Fruit fly (Drosophila melanogaster) whole organism, embryonic: ENCODE measurements around the gene UBL3.

ENCODE experiments used
- Ada2b ChIP-seq: fragments of 200-800 bp; sonication (Bioruptor generic); IDR thresholded peaks from 2 replicates; pipeline ENCODE4 v1.3.6; 2022; ENCODE audit warnings: missing biosample characterization, missing genetic modification characterization
- CG10565 ChIP-seq: fragments of 200-800 bp; sonication (Bioruptor generic); optimal IDR thresholded peaks from 3 replicates; lab custom pipeline; 2016; ENCODE audit warnings: missing biosample characterization, mild to moderate bottlenecking, missing genetic modification characterization
- CG11696 ChIP-seq: fragments of 200-800 bp; sonication (Bioruptor generic); IDR thresholded peaks from 2 replicates; pipeline ENCODE4 v1.3.6; 2022; ENCODE audit warnings: missing biosample characterization, missing genetic modification characterization
- CG12769 ChIP-seq: fragments of 200-800 bp; sonication (Bioruptor generic); optimal IDR thresholded peaks from 2 replicates; lab custom pipeline; 2019; ENCODE audit warnings: missing biosample characterization, mild to moderate bottlenecking, missing genetic modification characterization, moderate library complexity
- CG14667 ChIP-seq: fragments of 200-800 bp; sonication (Bioruptor generic); IDR thresholded peaks from 2 replicates; pipeline ENCODE4 v1.3.6; 2022; ENCODE audit warnings: missing biosample characterization, missing genetic modification characterization
- CG14710 ChIP-seq: fragments of 200-800 bp; sonication (Bioruptor generic); optimal IDR thresholded peaks from 3 replicates; lab custom pipeline; 2019; ENCODE audit warnings: missing biosample characterization, mild to moderate bottlenecking, missing genetic modification characterization, moderate library complexity
- CG14965 ChIP-seq: fragments of 200-800 bp; sonication (Bioruptor generic); optimal IDR thresholded peaks from 2 replicates; lab custom pipeline; 2016; ENCODE audit warnings: missing biosample characterization, missing genetic modification characterization, borderline replicate concordance
- CG15011 ChIP-seq: fragments of 200-800 bp; sonication (Bioruptor generic); optimal IDR thresholded peaks from 3 replicates; lab custom pipeline; 2018; ENCODE audit warnings: missing biosample characterization, mild to moderate bottlenecking, missing genetic modification characterization
- CG15269 ChIP-seq: fragments of 200-800 bp; sonication (Bioruptor generic); optimal IDR thresholded peaks from 2 replicates; lab custom pipeline; 2018; ENCODE audit warnings: missing biosample characterization, mild to moderate bottlenecking, missing genetic modification characterization, moderate library complexity
- CG1603 ChIP-seq: fragments of 200-800 bp; sonication (Bioruptor generic); optimal IDR thresholded peaks from 2 replicates; lab custom pipeline; 2019; ENCODE audit warnings: missing biosample characterization, mild to moderate bottlenecking, missing genetic modification characterization, moderate library complexity
- CG16815 ChIP-seq: fragments of 200-800 bp; sonication (Bioruptor generic); optimal IDR thresholded peaks from 3 replicates; lab custom pipeline; 2017; ENCODE audit warnings: missing biosample characterization, mild to moderate bottlenecking, missing genetic modification characterization
- CG17361 ChIP-seq: fragments of 200-800 bp; sonication (Bioruptor generic); IDR thresholded peaks from 3 replicates; pipeline ENCODE4 v1.3.6; 2022; ENCODE audit warnings: missing biosample characterization, missing genetic modification characterization
- CG2202 ChIP-seq: fragments of 200-800 bp; sonication (Bioruptor generic); optimal IDR thresholded peaks from 2 replicates; lab custom pipeline; 2018; ENCODE audit warnings: missing biosample characterization, mild to moderate bottlenecking, missing genetic modification characterization
- CG4282 ChIP-seq: fragments of 200-800 bp; sonication (Bioruptor generic); optimal IDR thresholded peaks from 2 replicates; lab custom pipeline; 2016; ENCODE audit warnings: missing biosample characterization, missing genetic modification characterization
- CG4730 ChIP-seq: fragments of 200-800 bp; sonication (Bioruptor generic); IDR thresholded peaks from 2 replicates; pipeline ENCODE4 v1.3.6; 2022; ENCODE audit warnings: missing biosample characterization, missing genetic modification characterization
- CG5953 ChIP-seq: fragments of 200-800 bp; sonication (Bioruptor generic); IDR thresholded peaks from 2 replicates; pipeline ENCODE4 v1.3.6; 2022; ENCODE audit warnings: missing biosample characterization, missing genetic modification characterization
- CG6813 ChIP-seq: fragments of 200-800 bp; sonication (Bioruptor generic); optimal IDR thresholded peaks from 2 replicates; lab custom pipeline; 2017; ENCODE audit warnings: missing biosample characterization, missing genetic modification characterization, mild to moderate bottlenecking, moderate library complexity, missing genetic modification reagents
- CG8089 ChIP-seq: fragments of 200-800 bp; sonication (Bioruptor generic); optimal IDR thresholded peaks from 3 replicates; lab custom pipeline; 2016; ENCODE audit warnings: missing biosample characterization, missing genetic modification characterization
- CG8290 ChIP-seq, 3 experiments: fragments of 200-800 bp; sonication (Bioruptor generic); optimal IDR thresholded peaks; 2 replicates each; lab custom pipeline; 2016 to 2019; ENCODE audit warnings: missing biosample characterization in 3 of 3, missing genetic modification characterization in 3 of 3, mild to moderate bottlenecking in 2 of 3, moderate library complexity in 1 of 3
- CG8388 ChIP-seq: fragments of 200-800 bp; sonication (Bioruptor generic); optimal IDR thresholded peaks from 2 replicates; lab custom pipeline; 2019; ENCODE audit warnings: missing biosample characterization, mild to moderate bottlenecking, missing genetic modification characterization, moderate library complexity
- CG8478 ChIP-seq: fragments of >200 bp; optimal IDR thresholded peaks from 2 replicates; lab custom pipeline; 2018
- CG9727 ChIP-seq: fragments of 200-800 bp; sonication (Bioruptor generic); optimal IDR thresholded peaks from 3 replicates; lab custom pipeline; 2017; ENCODE audit warnings: missing biosample characterization, mild to moderate bottlenecking, missing genetic modification characterization
- Dbx ChIP-seq: fragments of 200-800 bp; sonication (Bioruptor generic); IDR thresholded peaks from 3 replicates; pipeline ENCODE4 v1.3.6; 2022; ENCODE audit warnings: missing biosample characterization, missing genetic modification characterization
- Dll ChIP-seq: fragments of 200-800 bp; sonication (Bioruptor generic); IDR thresholded peaks from 4 replicates; pipeline ENCODE4 v1.3.6; 2022; ENCODE audit warnings: missing biosample characterization, missing genetic modification characterization; ENCODE audit not compliant: partially characterized antibody
- E2f2 ChIP-seq: fragments of 200-800 bp; sonication (Bioruptor generic); IDR thresholded peaks from 2 replicates; pipeline ENCODE4 v1.3.6; 2022; ENCODE audit warnings: missing biosample characterization, missing genetic modification characterization
- H15 ChIP-seq: fragments of 200-800 bp; sonication (Bioruptor generic); IDR thresholded peaks from 3 replicates; pipeline ENCODE4 v1.3.6; 2022; ENCODE audit warnings: missing biosample characterization, missing genetic modification characterization
- HLHmδ ChIP-seq: fragments of 200-800 bp; sonication (Bioruptor generic); optimal IDR thresholded peaks from 2 replicates; lab custom pipeline; 2018; ENCODE audit warnings: missing biosample characterization, mild to moderate bottlenecking, missing genetic modification characterization, moderate library complexity
- Hmr ChIP-seq: fragments of 200-800 bp; sonication (Bioruptor generic); optimal IDR thresholded peaks from 3 replicates; lab custom pipeline; 2017; ENCODE audit warnings: mild to moderate bottlenecking, missing biosample characterization, missing genetic modification reagents, missing genetic modification characterization
- Jarid2 ChIP-seq: fragments of 200-800 bp; sonication (Bioruptor generic); optimal IDR thresholded peaks from 3 replicates; lab custom pipeline; 2017; ENCODE audit warnings: mild to moderate bottlenecking, missing biosample characterization, missing genetic modification reagents, missing genetic modification characterization
- PHDP ChIP-seq: fragments of 200-800 bp; sonication (Bioruptor generic); optimal IDR thresholded peaks from 3 replicates; lab custom pipeline; 2018; ENCODE audit warnings: missing biosample characterization, mild to moderate bottlenecking, missing genetic modification characterization, moderate library complexity
- Poxn ChIP-seq: fragments of 200-800 bp; sonication (Bioruptor generic); IDR thresholded peaks from 2 replicates; pipeline ENCODE4 v1.3.6; 2022; ENCODE audit warnings: missing biosample characterization, missing genetic modification characterization
- Ptx1 ChIP-seq: fragments of 200-800 bp; sonication (Bioruptor generic); IDR thresholded peaks from 2 replicates; pipeline ENCODE4 v1.3.6; 2022; ENCODE audit warnings: missing biosample characterization, missing genetic modification characterization
- Sry-δ ChIP-seq: fragments of 200-800 bp; sonication (Bioruptor generic); optimal IDR thresholded peaks from 2 replicates; lab custom pipeline; 2016; ENCODE audit warnings: missing biosample characterization, missing genetic modification characterization
- Tbp ChIP-seq: fragments of >200 bp; optimal IDR thresholded peaks from 2 replicates; lab custom pipeline; 2018; ENCODE audit warnings: missing biosample characterization, missing genetic modification characterization
- Xrp1 ChIP-seq: fragments of 200-800 bp; sonication (Bioruptor generic); IDR thresholded peaks from 2 replicates; pipeline ENCODE4 v1.3.6; 2022; ENCODE audit warnings: missing biosample characterization, missing genetic modification characterization
- btn ChIP-seq: fragments of 200-800 bp; sonication (Bioruptor generic); optimal IDR thresholded peaks from 2 replicates; lab custom pipeline; 2016; ENCODE audit warnings: missing biosample characterization, missing genetic modification characterization
- cas ChIP-seq: fragments of 200-800 bp; sonication (Bioruptor generic); IDR thresholded peaks from 2 replicates; pipeline ENCODE4 v1.3.6; 2022; ENCODE audit warnings: missing biosample characterization, missing genetic modification characterization
- crp ChIP-seq, 2 experiments: fragments of 200-800 bp; sonication (Bioruptor generic); optimal IDR thresholded peaks; 2 replicates in 1 of 2; 3 replicates in 1 of 2; lab custom pipeline; 2017; ENCODE audit warnings: missing biosample characterization in 2 of 2, missing genetic modification characterization in 2 of 2, mild to moderate bottlenecking in 1 of 2, moderate library complexity in 1 of 2
- dan ChIP-seq: fragments of 200-800 bp; sonication (Bioruptor generic); IDR thresholded peaks from 2 replicates; pipeline ENCODE4 v1.3.6; 2022; ENCODE audit warnings: missing biosample characterization, missing genetic modification characterization
- gem ChIP-seq: fragments of 200-800 bp; sonication (Bioruptor generic); optimal IDR thresholded peaks from 2 replicates; lab custom pipeline; 2019; ENCODE audit warnings: missing biosample characterization, mild to moderate bottlenecking, missing genetic modification characterization, moderate library complexity
- hth ChIP-seq: fragments of >200 bp; optimal IDR thresholded peaks from 2 replicates; lab custom pipeline; 2017; ENCODE audit warnings: inconsistent platforms
- nau ChIP-seq: fragments of 200-800 bp; sonication (Bioruptor generic); optimal IDR thresholded peaks from 3 replicates; lab custom pipeline; 2017; ENCODE audit warnings: missing biosample characterization, mild to moderate bottlenecking, missing genetic modification characterization, missing genetic modification reagents
- nerfin-1 ChIP-seq: fragments of 200-800 bp; sonication (Bioruptor generic); optimal IDR thresholded peaks from 3 replicates; lab custom pipeline; 2019; ENCODE audit warnings: missing biosample characterization, mild to moderate bottlenecking, missing genetic modification characterization, moderate library complexity
- pan ChIP-seq, 4 experiments: fragments of >200 bp in 3 of 4; fragments of 200-800 bp in 1 of 4; sonication (Bioruptor generic) in 1 of 4; optimal IDR thresholded peaks in 3 of 4; IDR thresholded peaks in 1 of 4; 2 replicates each; pipeline versions ENCODE4 v1.3.6 to Lab custom; 2017 to 2022; ENCODE audit warnings: missing biosample characterization in 2 of 4, missing genetic modification characterization in 2 of 4, mixed read lengths in 1 of 4
- sna ChIP-seq: fragments of 200-800 bp; sonication (Bioruptor generic); IDR thresholded peaks from 2 replicates; pipeline ENCODE4 v1.3.6; 2022; ENCODE audit warnings: missing biosample characterization, missing genetic modification characterization; ENCODE audit not compliant: partially characterized antibody
- so ChIP-seq: fragments of 200-800 bp; sonication (Bioruptor generic); IDR thresholded peaks from 3 replicates; pipeline ENCODE4 v1.3.6; 2022; ENCODE audit warnings: missing biosample characterization, missing genetic modification characterization
- ssp ChIP-seq: fragments of 200-800 bp; sonication (Bioruptor generic); IDR thresholded peaks from 2 replicates; pipeline ENCODE4 v1.3.6; 2022; ENCODE audit warnings: missing biosample characterization, missing genetic modification characterization
- unpg ChIP-seq: fragments of 200-800 bp; sonication (Bioruptor generic); optimal IDR thresholded peaks from 3 replicates; lab custom pipeline; 2018; ENCODE audit warnings: missing biosample characterization, mild to moderate bottlenecking, missing genetic modification characterization, moderate library complexity

Gene UBL3

dm6 chrX:15870777-15871757 lies 18.1 kb upstream of the UBL3 start (continued):
- TF ChIP-seq CG4730 (GFP tag; lab: Robert Waterston, UW) (no peak), pan (optimal IDR thresholded peaks at IDR 0.05; lab: Kevin White, UChicago) (no peak), pan (GFP tag; optimal IDR thresholded peaks at IDR 0.05 in 1 of 2, IDR thresholded peaks at IDR 0.05 in 1 of 2) (peak in 1 of 2 experiments; percentile 23), Ada2b (GFP tag; lab: Robert Waterston, UW) (peak; percentile 23; the same call in 1 of the 2 replicates), Dbx (peak; percentile 53; the same call in 1 of the 3 replicates), Poxn (GFP tag; lab: Robert Waterston, UW) (no peak), cas (GFP tag; lab: Robert Waterston, UW) (no peak), Tbp (no peak), nerfin-1 (tag; lab: Kevin White, UChicago) (peak; percentile 51), CG14710 (tag; lab: Kevin White, UChicago) (peak; percentile 28), Xrp1 (GFP tag; lab: Robert Waterston, UW) (peak; percentile 38; the same call in 1 of the 2 replicates), CG11696 (GFP tag; lab: Robert Waterston, UW) (no peak; the same call in 1 of the 2 replicates), ssp (GFP tag; lab: Robert Waterston, UW) (peak; percentile 43), so (GFP tag; lab: Robert Waterston, UW) (peak; percentile 82; the same call in 2 of the 3 replicates), crp (GFP tag; optimal IDR thresholded peaks at IDR 0.05; lab: Kevin White, UChicago) (no peak), hth (lab: Kevin White, UChicago) (no peak), CG2202 (tag; lab: Kevin White, UChicago) (peak; percentile 53), gem (tag; lab: Kevin White, UChicago) (no peak), CG4282 (GFP tag; lab: Kevin White, UChicago) (no peak), dan (GFP tag; lab: Robert Waterston, UW) (no peak), CG8388 (GFP tag; lab: Kevin White, UChicago) (no peak), CG14667 (GFP tag; lab: Robert Waterston, UW) (no peak), CG14965 (GFP tag; lab: Kevin White, UChicago) (no peak), CG10565 (no peak), Jarid2 (no peak), CG16815 (GFP tag; lab: Kevin White, UChicago) (no peak), PHDP (tag; lab: Kevin White, UChicago) (peak; percentile 69), HLHmδ (GFP tag; lab: Kevin White, UChicago) (no peak), sna (no peak), CG15011 (GFP tag; lab: Kevin White, UChicago) (no peak), E2f2 (GFP tag; lab: Robert Waterston, UW) (peak; percentile 43; the same call in 1 of the 2 replicates), CG8089 (GFP tag; lab: Kevin White, UChicago) (peak; percentile 53), btn (GFP tag; lab: Kevin White, UChicago) (no peak)

- TF ChIP-seq CG8290 (GFP tag; optimal IDR thresholded peaks at IDR 0.05; lab: Kevin White, UChicago) (peak; percentile 49), CG8290 (tag; optimal IDR thresholded peaks at IDR 0.05; lab: Kevin White, UChicago) (no peak), unpg (GFP tag; lab: Kevin White, UChicago) (no peak), nerfin-1 (tag; lab: Kevin White, UChicago) (peak; percentile 56), CG9727 (GFP tag; lab: Kevin White, UChicago) (peak; percentile 12), CG15269 (tag; lab: Kevin White, UChicago) (no peak), CG8478 (lab: Kevin White, UChicago) (no peak), CG17361 (GFP tag; lab: Robert Waterston, UW) (peak; percentile 38; the same call in 1 of the 3 replicates), H15 (GFP tag; lab: Robert Waterston, UW) (no peak), nau (GFP tag; lab: Kevin White, UChicago) (no peak), Sry-δ (GFP tag; lab: Kevin White, UChicago) (peak; percentile 83), Hmr (GFP tag; lab: Kevin White, UChicago) (peak; percentile 10), CG12769 (tag; lab: Kevin White, UChicago) (no peak), Ptx1 (GFP tag; lab: Robert Waterston, UW) (no peak), CG6813 (GFP tag; lab: Kevin White, UChicago) (no peak), CG5953 (no peak), Dll (peak; percentile 94), CG1603 (tag; lab: Kevin White, UChicago) (peak; percentile 58)
These were observed 16.9 kb upstream of the UBL3 start, which contains the start of gene CG16952 for dm6 chrX:15869843-15870242. Gene CG16952, plus strand, starts transcription at chrX:15870183.
